Fruit fly (Drosophila melanogaster) whole organism, embryonic: ENCODE measurements around the gene CG5326.
A peak's percentile ranks its signal among the peaks of the same experiment; 100 is the strongest.

Source experiments
- Ada2b ChIP-seq: fragments of 200-800 bp; sonication (Bioruptor generic); IDR thresholded peaks from 2 replicates; pipeline ENCODE4 v1.3.6; 2022; ENCODE audit warnings: missing biosample characterization, missing genetic modification characterization
- Adf1 ChIP-seq: fragments of 200-800 bp; sonication (Bioruptor generic); IDR thresholded peaks from 2 replicates; pipeline ENCODE4 v1.3.6; 2022; ENCODE audit warnings: missing biosample characterization, missing genetic modification characterization
- Aef1 ChIP-seq: fragments of 200-800 bp; sonication (Bioruptor generic); IDR thresholded peaks from 3 replicates; pipeline ENCODE4 v1.3.6; 2022; ENCODE audit warnings: missing biosample characterization, missing genetic modification characterization
- Atf6 ChIP-seq: fragments of 200-800 bp; sonication (Bioruptor generic); IDR thresholded peaks from 2 replicates; pipeline ENCODE4 v1.3.6; 2022; ENCODE audit warnings: missing biosample characterization, missing genetic modification characterization
- CG10462 ChIP-seq: fragments of 200-800 bp; sonication (Bioruptor generic); optimal IDR thresholded peaks from 2 replicates; lab custom pipeline; 2016; ENCODE audit warnings: missing biosample characterization, missing genetic modification characterization
- CG11504 ChIP-seq: fragments of 200-800 bp; sonication (Bioruptor generic); optimal IDR thresholded peaks from 3 replicates; lab custom pipeline; 2019; ENCODE audit warnings: missing biosample characterization, mild to moderate bottlenecking, missing genetic modification characterization, moderate library complexity
- CG12769 ChIP-seq: fragments of 200-800 bp; sonication (Bioruptor generic); optimal IDR thresholded peaks from 2 replicates; lab custom pipeline; 2019; ENCODE audit warnings: missing biosample characterization, mild to moderate bottlenecking, missing genetic modification characterization, moderate library complexity
- CG14860 ChIP-seq: fragments of 200-800 bp; sonication (Bioruptor generic); IDR thresholded peaks from 3 replicates; pipeline ENCODE4 v1.3.6; 2022; ENCODE audit warnings: missing biosample characterization, missing genetic modification characterization; ENCODE audit not compliant: partially characterized antibody
- CG15269 ChIP-seq: fragments of 200-800 bp; sonication (Bioruptor generic); optimal IDR thresholded peaks from 2 replicates; lab custom pipeline; 2018; ENCODE audit warnings: missing biosample characterization, mild to moderate bottlenecking, missing genetic modification characterization, moderate library complexity
- CG15514 ChIP-seq: fragments of 200-800 bp; sonication (Bioruptor generic); optimal IDR thresholded peaks from 3 replicates; lab custom pipeline; 2017; ENCODE audit warnings: missing biosample characterization, missing genetic modification characterization, mild to moderate bottlenecking, moderate library complexity, missing genetic modification reagents
- CG15601 ChIP-seq: fragments of 200-800 bp; sonication (Bioruptor generic); optimal IDR thresholded peaks from 3 replicates; lab custom pipeline; 2019; ENCODE audit warnings: missing biosample characterization, mild to moderate bottlenecking, missing genetic modification characterization, moderate library complexity
- CG17359 ChIP-seq: fragments of 200-800 bp; sonication (Bioruptor generic); optimal IDR thresholded peaks from 3 replicates; lab custom pipeline; 2018; ENCODE audit warnings: missing biosample characterization, mild to moderate bottlenecking, missing genetic modification characterization, moderate library complexity
- CG17385 ChIP-seq: fragments of 200-800 bp; sonication (Bioruptor generic); optimal IDR thresholded peaks from 3 replicates; lab custom pipeline; 2018; ENCODE audit warnings: missing biosample characterization, mild to moderate bottlenecking, missing genetic modification characterization
- CG2120 ChIP-seq: fragments of 200-800 bp; sonication (Bioruptor generic); optimal IDR thresholded peaks from 3 replicates; lab custom pipeline; 2016; ENCODE audit warnings: missing biosample characterization, missing genetic modification characterization
- CG2678 ChIP-seq: fragments of 200-800 bp; sonication (Bioruptor generic); optimal IDR thresholded peaks from 3 replicates; lab custom pipeline; 2019; ENCODE audit warnings: missing biosample characterization, mild to moderate bottlenecking, missing genetic modification characterization, moderate library complexity
- CG3281 ChIP-seq: fragments of 200-800 bp; sonication (Bioruptor generic); optimal IDR thresholded peaks from 3 replicates; lab custom pipeline; 2017; ENCODE audit warnings: missing biosample characterization, mild to moderate bottlenecking, missing genetic modification characterization
- CG8290 ChIP-seq, 3 experiments: fragments of 200-800 bp; sonication (Bioruptor generic); optimal IDR thresholded peaks; 2 replicates each; lab custom pipeline; 2016 to 2019; ENCODE audit warnings: missing biosample characterization in 3 of 3, missing genetic modification characterization in 3 of 3, mild to moderate bottlenecking in 2 of 3, moderate library complexity in 1 of 3
- CG8765 ChIP-seq: fragments of 200-800 bp; sonication (Bioruptor generic); IDR thresholded peaks from 2 replicates; pipeline ENCODE4 v1.3.6; 2022; ENCODE audit warnings: missing biosample characterization, missing genetic modification characterization
- CG9215 ChIP-seq: fragments of 200-800 bp; sonication (Bioruptor generic); IDR thresholded peaks from 2 replicates; pipeline ENCODE4 v1.3.6; 2022; ENCODE audit warnings: missing biosample characterization, missing genetic modification characterization
- E2f1 ChIP-seq: fragments of 200-800 bp; sonication (Bioruptor generic); IDR thresholded peaks from 2 replicates; pipeline ENCODE4 v1.3.6; 2022; ENCODE audit warnings: missing biosample characterization, missing genetic modification characterization
- ERR ChIP-seq: fragments of 200-800 bp; sonication (Bioruptor generic); optimal IDR thresholded peaks from 2 replicates; lab custom pipeline; 2016; ENCODE audit warnings: missing biosample characterization, missing genetic modification characterization
- Fer3 ChIP-seq: fragments of 200-800 bp; sonication (Bioruptor generic); optimal IDR thresholded peaks from 2 replicates; lab custom pipeline; 2018; ENCODE audit warnings: missing biosample characterization, mild to moderate bottlenecking, missing genetic modification characterization, moderate library complexity
- H15 ChIP-seq: fragments of 200-800 bp; sonication (Bioruptor generic); IDR thresholded peaks from 3 replicates; pipeline ENCODE4 v1.3.6; 2022; ENCODE audit warnings: missing biosample characterization, missing genetic modification characterization
- HmgZ ChIP-seq: fragments of 200-800 bp; sonication (Bioruptor generic); optimal IDR thresholded peaks from 2 replicates; lab custom pipeline; 2018; ENCODE audit warnings: missing biosample characterization, mild to moderate bottlenecking, missing genetic modification characterization
- Hmr ChIP-seq: fragments of 200-800 bp; sonication (Bioruptor generic); optimal IDR thresholded peaks from 3 replicates; lab custom pipeline; 2017; ENCODE audit warnings: mild to moderate bottlenecking, missing biosample characterization, missing genetic modification reagents, missing genetic modification characterization
- Lpt ChIP-seq: fragments of >200 bp; optimal IDR thresholded peaks from 2 replicates; lab custom pipeline; 2018; ENCODE audit warnings: missing biosample characterization, missing genetic modification characterization
- Mad ChIP-seq: fragments of 200-800 bp; sonication (Bioruptor generic); optimal IDR thresholded peaks from 2 replicates; lab custom pipeline; 2016; ENCODE audit warnings: missing biosample characterization, missing genetic modification characterization
- Mes4 ChIP-seq: fragments of 200-800 bp; sonication (Bioruptor generic); optimal IDR thresholded peaks from 2 replicates; lab custom pipeline; 2016; ENCODE audit warnings: missing biosample characterization, missing genetic modification characterization
- NC2β ChIP-seq: fragments of 200-800 bp; sonication (Bioruptor generic); optimal IDR thresholded peaks from 2 replicates; lab custom pipeline; 2016; ENCODE audit warnings: missing biosample characterization, missing genetic modification characterization
- PHDP ChIP-seq: fragments of 200-800 bp; sonication (Bioruptor generic); optimal IDR thresholded peaks from 3 replicates; lab custom pipeline; 2018; ENCODE audit warnings: missing biosample characterization, mild to moderate bottlenecking, missing genetic modification characterization, moderate library complexity
- Rfx ChIP-seq: fragments of 200-800 bp; sonication (Bioruptor generic); IDR thresholded peaks from 2 replicates; pipeline ENCODE4 v1.3.6; 2022; ENCODE audit warnings: missing biosample characterization, missing genetic modification characterization
- Stat92E ChIP-seq, 3 experiments: fragments of >200 bp in 2 of 3; fragments of 200-800 bp in 1 of 3; sonication (Bioruptor generic) in 1 of 3; optimal IDR thresholded peaks; 2 replicates each; lab custom pipeline; 2017 to 2019; ENCODE audit warnings: missing biosample characterization in 3 of 3, missing genetic modification characterization in 3 of 3, mild to moderate bottlenecking in 1 of 3, moderate library complexity in 1 of 3
- Trl ChIP-seq, 3 experiments: fragments of >200 bp in 2 of 3; fragments of 200-800 bp in 1 of 3; sonication (Bioruptor generic) in 1 of 3; optimal IDR thresholded peaks; 2 replicates in 1 of 3; 3 replicates in 2 of 3; lab custom pipeline; 2016 to 2017; ENCODE audit warnings: missing biosample characterization in 1 of 3, missing genetic modification characterization in 1 of 3
- caup ChIP-seq: fragments of 200-800 bp; sonication (Bioruptor generic); optimal IDR thresholded peaks from 3 replicates; lab custom pipeline; 2017; ENCODE audit warnings: missing biosample characterization, mild to moderate bottlenecking, missing genetic modification characterization, moderate library complexity; ENCODE audit not compliant: severe bottlenecking
- cwo ChIP-seq: fragments of 200-800 bp; sonication (Bioruptor generic); optimal IDR thresholded peaks from 3 replicates; lab custom pipeline; 2017; ENCODE audit warnings: missing biosample characterization, missing genetic modification characterization, mild to moderate bottlenecking, moderate library complexity, missing genetic modification reagents
- dmrt99B ChIP-seq: fragments of 200-800 bp; sonication (Bioruptor generic); optimal IDR thresholded peaks from 2 replicates; lab custom pipeline; 2018; ENCODE audit warnings: missing biosample characterization, mild to moderate bottlenecking, missing genetic modification characterization, moderate library complexity
- dysf ChIP-seq: fragments of 200-800 bp; sonication (Bioruptor generic); IDR thresholded peaks from 3 replicates; pipeline ENCODE4 v1.3.6; 2022; ENCODE audit warnings: missing biosample characterization, missing genetic modification characterization
- fd102C ChIP-seq: fragments of 200-800 bp; sonication (Bioruptor generic); optimal IDR thresholded peaks from 2 replicates; lab custom pipeline; 2018; ENCODE audit warnings: missing biosample characterization, mild to moderate bottlenecking, missing genetic modification characterization, moderate library complexity
- gcm2 ChIP-seq: fragments of 200-800 bp; sonication (Bioruptor generic); optimal IDR thresholded peaks from 2 replicates; lab custom pipeline; 2016; ENCODE audit warnings: missing biosample characterization, missing genetic modification characterization
- gem ChIP-seq: fragments of 200-800 bp; sonication (Bioruptor generic); optimal IDR thresholded peaks from 2 replicates; lab custom pipeline; 2019; ENCODE audit warnings: missing biosample characterization, mild to moderate bottlenecking, missing genetic modification characterization, moderate library complexity
- ind ChIP-seq: fragments of 200-800 bp; sonication (Bioruptor generic); optimal IDR thresholded peaks from 3 replicates; lab custom pipeline; 2016; ENCODE audit warnings: missing biosample characterization, missing genetic modification characterization
- lilli ChIP-seq: fragments of 200-800 bp; sonication (Bioruptor generic); optimal IDR thresholded peaks from 3 replicates; lab custom pipeline; 2016; ENCODE audit warnings: missing biosample characterization, missing genetic modification characterization
- prd ChIP-seq, 3 experiments: fragments of >200 bp in 2 of 3; fragments of 200-800 bp in 1 of 3; sonication (Bioruptor generic) in 1 of 3; optimal IDR thresholded peaks in 2 of 3; IDR thresholded peaks in 1 of 3; 2 replicates in 2 of 3; 3 replicates in 1 of 3; pipeline versions ENCODE4 v1.3.6 to Lab custom; 2017 to 2022; ENCODE audit warnings: missing biosample characterization in 1 of 3, missing genetic modification characterization in 1 of 3
- psq ChIP-seq: fragments of 200-800 bp; sonication (Bioruptor generic); optimal IDR thresholded peaks from 2 replicates; lab custom pipeline; 2017; ENCODE audit warnings: missing biosample characterization, missing genetic modification characterization
- so ChIP-seq: fragments of 200-800 bp; sonication (Bioruptor generic); IDR thresholded peaks from 3 replicates; pipeline ENCODE4 v1.3.6; 2022; ENCODE audit warnings: missing biosample characterization, missing genetic modification characterization
- sob ChIP-seq: fragments of 200-800 bp; sonication (Bioruptor generic); IDR thresholded peaks from 2 replicates; pipeline ENCODE4 v1.3.6; 2022; ENCODE audit warnings: missing biosample characterization, missing genetic modification characterization
- tgo ChIP-seq: fragments of 200-800 bp; sonication (Bioruptor generic); IDR thresholded peaks from 3 replicates; pipeline ENCODE4 v1.3.6; 2022; ENCODE audit warnings: missing biosample characterization, missing genetic modification characterization
- tup ChIP-seq: fragments of 200-800 bp; sonication (Bioruptor generic); optimal IDR thresholded peaks from 2 replicates; lab custom pipeline; 2016; ENCODE audit warnings: missing biosample characterization, mild to moderate bottlenecking, missing genetic modification characterization, moderate library complexity

CG5326 gene

DNA sequence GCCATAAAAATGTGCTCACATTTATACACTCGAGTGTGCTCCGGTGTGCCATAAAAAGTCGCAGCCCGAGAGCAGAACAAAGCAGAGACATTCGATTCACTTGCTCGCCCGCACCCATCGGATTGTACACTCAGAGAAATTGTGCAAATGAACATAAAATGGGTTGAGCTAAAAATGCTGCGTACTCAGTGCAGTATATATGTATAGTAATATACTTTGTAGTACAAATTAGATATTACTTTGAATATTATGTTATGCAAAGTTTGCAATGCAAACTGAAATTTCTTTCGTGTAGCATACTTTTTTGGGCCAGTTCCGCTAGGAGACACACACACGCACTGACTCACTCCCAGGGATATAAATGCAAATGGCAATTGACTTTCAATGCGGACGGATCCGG lies 36.1 kb downstream of the CG5326 start (continued):
- TF ChIP-seq Atf6 (GFP tag; lab: Robert Waterston, UW) (0 out of 2 replicates have a peak, but pooled peaks have one; percentile 35), CG9215 (0 out of 2 replicates have a peak, but pooled peaks have one; percentile 31), gcm2 (GFP tag; lab: Kevin White, UChicago) (no peak), CG12769 (peak; percentile 66), CG8290 (GFP tag; optimal IDR thresholded peaks at IDR 0.05; lab: Kevin White, UChicago) (no peak), CG8290 (tag; optimal IDR thresholded peaks at IDR 0.05; lab: Kevin White, UChicago) (peak in 1 of 2 experiments; percentile 65), ERR (GFP tag; lab: Kevin White, UChicago) (no peak), Mad (GFP tag; lab: Kevin White, UChicago) (no peak), CG17385 (GFP tag; lab: Kevin White, UChicago) (no peak), Trl (optimal IDR thresholded peaks at IDR 0.05; lab: Kevin White, UChicago) (no peak), Trl (GFP tag; optimal IDR thresholded peaks at IDR 0.05; lab: Kevin White, UChicago) (no peak), dysf (GFP tag; lab: Robert Waterston, UW) (0 out of 3 replicates have a peak, but pooled peaks have one; percentile 26), tgo (GFP tag; lab: Robert Waterston, UW) (no peak), fd102C (GFP tag; lab: Kevin White, UChicago) (no peak), Adf1 (no peak), NC2β (GFP tag; lab: Kevin White, UChicago) (no peak), Rfx (GFP tag; lab: Robert Waterston, UW) (peak; percentile 59), CG15269 (tag; lab: Kevin White, UChicago) (peak; percentile 19), psq (GFP tag; lab: Kevin White, UChicago) (no peak), CG15514 (peak; percentile 17), CG3281 (GFP tag; lab: Kevin White, UChicago) (peak; percentile 22), CG14860 (GFP tag; lab: Robert Waterston, UW) (no peak), caup (peak; percentile 30), dmrt99B (peak; percentile 23), PHDP (tag; lab: Kevin White, UChicago) (peak; percentile 24), CG10462 (GFP tag; lab: Kevin White, UChicago) (no peak), ind (peak; percentile 15), gem (tag; lab: Kevin White, UChicago) (peak; percentile 34), CG11504 (tag; lab: Kevin White, UChicago) (peak; percentile 27), H15 (GFP tag; lab: Robert Waterston, UW) (0 out of 3 replicates have a peak, but pooled peaks have one; percentile 11), CG15601 (tag; lab: Kevin White, UChicago) (no peak), Mes4 (GFP tag; lab: Kevin White, UChicago) (no peak), Hmr (peak; percentile 61), lilli (peak; percentile 22), Lpt (GFP tag; lab: Kevin White, UChicago) (no peak), CG2120 (GFP tag; lab: Kevin White, UChicago) (peak; percentile 58), CG17359 (tag; lab: Kevin White, UChicago) (peak; percentile 7), E2f1 (peak; percentile 33; the same call in 1 of the 2 replicates), tup (GFP tag; lab: Kevin White, UChicago) (no peak), Aef1 (GFP tag; lab: Robert Waterston, UW) (0 out of 3 replicates have a peak, but pooled peaks have one; percentile 22), so (GFP tag; lab: Robert Waterston, UW) (no peak), CG2678 (tag; lab: Kevin White, UChicago) (peak; percentile 43), HmgZ (no peak), Ada2b (peak; percentile 19; the same call in 1 of the 2 replicates), sob (GFP tag; lab: Robert Waterston, UW) (peak; percentile 49; the same call in 1 of the 2 replicates), Fer3 (tag; lab: Kevin White, UChicago) (peak; percentile 17), CG8765 (GFP tag; lab: Robert Waterston, UW) (no peak), cwo (GFP tag; lab: Kevin White, UChicago) (peak; percentile 29), Stat92E (GFP tag; optimal IDR thresholded peaks at IDR 0.05; lab: Kevin White, UChicago) (no peak), prd (optimal IDR thresholded peaks at IDR 0.05; lab: Kevin White, UChicago) (no peak), prd (GFP tag; IDR thresholded peaks at IDR 0.05; lab: Robert Waterston, UW) (peak; percentile 40; the same call in 1 of the 3 replicates)
